Worm (Caenorhabditis elegans) whole organism, L4 larva: ENCODE data around the gene galt-1.

Experiments used
- dve-1 ChIP-seq: sonication (generic microtip); optimal IDR thresholded peaks from 2 replicates; lab custom pipeline; 2017; ENCODE audit warnings: antibody characterized with exemption, mild to moderate bottlenecking, missing genetic modification characterization, missing compliant biosample characterization; ENCODE audit not compliant: insufficient read depth
- nhr-237 ChIP-seq: sonication (generic microtip); optimal IDR thresholded peaks from 2 replicates; lab custom pipeline; 2017; ENCODE audit warnings: missing biosample characterization, missing genetic modification characterization
- nhr-28 ChIP-seq: fragments of 150-350 bp; optimal IDR thresholded peaks from 2 replicates; lab custom pipeline; 2014; ENCODE audit warnings: missing biosample characterization, missing genetic modification characterization
- nhr-77 ChIP-seq: fragments of 150-350 bp; optimal IDR thresholded peaks from 2 replicates; lab custom pipeline; 2014; ENCODE audit warnings: missing biosample characterization, missing genetic modification characterization
- pqm-1 ChIP-seq: sonication (generic microtip); optimal IDR thresholded peaks from 2 replicates; lab custom pipeline; 2017; ENCODE audit warnings: missing biosample characterization, missing genetic modification characterization
- skn-1 ChIP-seq: fragments of 150-350 bp; optimal IDR thresholded peaks from 2 replicates; lab custom pipeline; 2014; ENCODE audit warnings: missing biosample characterization, missing genetic modification characterization
- unc-130 ChIP-seq: sonication (generic microtip); optimal IDR thresholded peaks from 2 replicates; lab custom pipeline; 2016; ENCODE audit warnings: missing genetic modification reagents, missing genetic modification characterization, missing compliant biosample characterization
- unc-39 ChIP-seq: sonication (generic microtip); optimal IDR thresholded peaks from 2 replicates; lab custom pipeline; 2017; ENCODE audit warnings: missing biosample characterization, missing genetic modification characterization
- unc-62 ChIP-seq, 3 experiments: fragments of 150-350 bp in 1 of 3; sonication (generic microtip); optimal IDR thresholded peaks in 2 of 3; peaks in 1 of 3; 1 replicate in 1 of 3; 2 replicates in 2 of 3; lab custom pipeline; 2014 to 2017; ENCODE audit warnings: missing biosample characterization in 3 of 3, missing genetic modification characterization in 3 of 3, missing genetic modification reagents in 3 of 3, missing genotype in 1 of 3
- zag-1 ChIP-seq: fragments of 150-350 bp; optimal IDR thresholded peaks from 2 replicates; lab custom pipeline; 2014; ENCODE audit warnings: missing biosample characterization, missing genetic modification characterization
- ztf-11 ChIP-seq: fragments of 150-350 bp; optimal IDR thresholded peaks from 2 replicates; lab custom pipeline; 2014; ENCODE audit warnings: missing biosample characterization, missing genetic modification characterization

- TF ChIP-seq skn-1 (tag; lab: Kevin White, UChicago) (no peak), pqm-1 (tag; lab: Kevin White, UChicago) (no peak), ztf-11 (tag; lab: Kevin White, UChicago) (no peak), unc-130 (no peak), unc-62 (GFP tag; optimal IDR thresholded peaks at IDR 0.05 in 1 of 2; lab: Kevin White, UChicago) (no peak), unc-62 (tag; optimal IDR thresholded peaks at IDR 0.05; lab: Kevin White, UChicago) (no peak), nhr-77 (tag; lab: Kevin White, UChicago) (no peak), nhr-237 (tag; lab: Kevin White, UChicago) (no peak), zag-1 (tag; lab: Kevin White, UChicago) (no peak), unc-39 (tag; lab: Kevin White, UChicago) (no peak), nhr-28 (tag; lab: Kevin White, UChicago) (no peak), dve-1 (no peak)
These were observed 2.7 kb upstream of the galt-1 start for ce11 chrV:5928006-5928405.
